Fruit fly (Drosophila melanogaster) whole organism, prepupa: ENCODE data around the gene Prm.

Experiments used
- CG34406 ChIP-seq: fragments of 200-800 bp; sonication (Bioruptor generic); optimal IDR thresholded peaks from 3 replicates; lab custom pipeline; 2016; ENCODE audit warnings: missing biosample characterization, missing genetic modification characterization
- CG8119 ChIP-seq: fragments of 200-800 bp; sonication (Bioruptor generic); IDR thresholded peaks from 3 replicates; pipeline ENCODE4 v1.3.6; 2022; ENCODE audit warnings: missing biosample characterization, missing genetic modification characterization
- dac ChIP-seq: fragments of 200-800 bp; sonication (Bioruptor generic); optimal IDR thresholded peaks from 2 replicates; lab custom pipeline; 2017; ENCODE audit warnings: missing biosample characterization, mild to moderate bottlenecking, missing genetic modification characterization

DNA sequence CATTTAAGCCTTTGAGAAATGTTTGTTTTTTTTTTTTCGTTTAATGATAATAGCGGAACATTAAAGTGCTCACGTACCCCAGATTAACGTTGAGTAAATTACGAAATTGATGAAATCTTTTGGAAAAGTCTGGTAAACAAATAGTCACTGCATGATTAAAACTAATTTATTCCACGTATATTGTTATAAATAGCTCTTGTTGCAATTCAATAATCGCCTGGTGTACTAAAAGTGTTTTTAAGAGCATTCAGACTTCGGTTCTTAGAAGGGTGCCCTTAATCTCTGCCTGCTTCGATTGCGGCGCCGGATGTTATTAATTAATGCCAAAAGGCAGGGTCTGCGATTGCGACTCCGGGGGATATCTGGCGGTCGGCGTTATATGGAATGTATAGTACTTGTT is 36.3 kb downstream of the Prm start:
- TF ChIP-seq dac (GFP tag; lab: Kevin White, UChicago) (no peak), CG8119 (GFP tag; lab: Robert Waterston, UW) (no peak), CG34406 (GFP tag; lab: Kevin White, UChicago) (no peak)
